Worm (Caenorhabditis elegans) whole organism, early embryonic: Measurements from ENCODE around the gene F58F12.4.

ENCODE experiments used
- B0310.2 ChIP-seq: sonication (generic microtip); optimal IDR thresholded peaks from 2 replicates; lab custom pipeline; 2016; ENCODE audit warnings: mild to moderate bottlenecking, missing genetic modification characterization, missing compliant biosample characterization
- F13C5.2 ChIP-seq: sonication (generic microtip); optimal IDR thresholded peaks from 2 replicates; lab custom pipeline; 2017; ENCODE audit warnings: mild to moderate bottlenecking, missing genetic modification characterization, inconsistent platforms, missing compliant biosample characterization
- aly-1 ChIP-seq: sonication (generic microtip); optimal IDR thresholded peaks from 2 replicates; lab custom pipeline; 2016; ENCODE audit warnings: missing genetic modification characterization, missing compliant biosample characterization
- ama-1 ChIP-seq: fragments of 150-350 bp; optimal IDR thresholded peaks from 2 replicates; lab custom pipeline; 2014
- ceh-13 ChIP-seq: fragments of 200-800 bp; sonication (Bioruptor generic); optimal IDR thresholded peaks from 2 replicates; lab custom pipeline; 2018; ENCODE audit warnings: mild to moderate bottlenecking, missing genetic modification characterization, missing compliant biosample characterization
- ceh-36 ChIP-seq: sonication (generic microtip); optimal IDR thresholded peaks from 2 replicates; lab custom pipeline; 2016; ENCODE audit warnings: missing genetic modification characterization, inconsistent platforms, missing compliant biosample characterization
- ets-7 ChIP-seq: sonication (generic microtip); optimal IDR thresholded peaks from 2 replicates; lab custom pipeline; 2016; ENCODE audit warnings: missing genotype, missing genetic modification characterization, missing compliant biosample characterization
- flt-1 ChIP-seq: fragments of 200-800 bp; sonication (Bioruptor generic); IDR thresholded peaks from 2 replicates; pipeline ENCODE4 v1.3.6; 2022; ENCODE audit warnings: missing genetic modification characterization, missing compliant biosample characterization
- hmbx-1 ChIP-seq: sonication (generic microtip); optimal IDR thresholded peaks from 2 replicates; lab custom pipeline; 2016; ENCODE audit warnings: mild to moderate bottlenecking, missing genetic modification characterization, missing compliant biosample characterization
- hmg-4 ChIP-seq: fragments of 200-800 bp; sonication (Bioruptor generic); optimal IDR thresholded peaks from 2 replicates; lab custom pipeline; 2018; ENCODE audit warnings: mild to moderate bottlenecking, missing genetic modification characterization, missing compliant biosample characterization
- hnd-1 ChIP-seq: sonication (generic microtip); optimal IDR thresholded peaks from 2 replicates; lab custom pipeline; 2016; ENCODE audit warnings: missing genetic modification characterization, missing compliant biosample characterization
- pes-1 ChIP-seq: fragments of 200-800 bp; sonication (Bioruptor generic); IDR thresholded peaks from 2 replicates; pipeline ENCODE4 v1.3.6; 2022; ENCODE audit warnings: missing genetic modification reagents, missing genetic modification characterization, missing compliant biosample characterization
- scrt-1 ChIP-seq: fragments of 200-800 bp; sonication (Bioruptor generic); IDR thresholded peaks from 2 replicates; pipeline ENCODE4 v1.3.6; 2022; ENCODE audit warnings: missing genetic modification characterization, missing compliant biosample characterization
- sea-1 ChIP-seq: fragments of 200-800 bp; sonication (Bioruptor generic); conservative IDR thresholded peaks from 2 replicates; pipeline ENCODE4 v1.3.6; 2022; ENCODE audit warnings: missing genetic modification characterization, missing compliant biosample characterization
- tbx-11 ChIP-seq: fragments of 200-800 bp; sonication (Bioruptor generic); IDR thresholded peaks from 2 replicates; pipeline ENCODE4 v1.3.6; 2022; ENCODE audit warnings: missing genetic modification characterization, missing compliant biosample characterization
- tbx-37 ChIP-seq: fragments of 200-800 bp; sonication (Bioruptor generic); conservative IDR thresholded peaks from 2 replicates; pipeline ENCODE4 v1.3.6; 2022; ENCODE audit warnings: missing genetic modification reagents, missing genetic modification characterization, missing compliant biosample characterization
- tra-4 ChIP-seq: sonication (generic microtip); optimal IDR thresholded peaks from 2 replicates; lab custom pipeline; 2017; ENCODE audit warnings: missing genetic modification characterization, missing compliant biosample characterization

The F58F12.4 gene

ce11 chrII:6345195-6346158, 41.1 kb upstream of the F58F12.4 start, which contains the start of gene C32D5.8:
C32D5.8 (minus strand) TSS chrII:6345964.
- TF ChIP-seq B0310.2 (tag; lab: Kevin White, UChicago) (no peak), ceh-36 (tag; lab: Kevin White, UChicago) (no peak), hmg-4 (GFP tag; lab: Kevin White, UChicago) (no peak), ama-1 (lab: Kevin White, UChicago) (no peak), aly-1 (tag; lab: Kevin White, UChicago) (no peak)

- TF ChIP-seq ceh-36 (tag; lab: Kevin White, UChicago) (peak; percentile 19), hmbx-1 (tag; lab: Kevin White, UChicago) (peak; percentile 18), ceh-13 (no peak)
These were observed 40.0 kb upstream of the F58F12.4 start for ce11 chrII:6346551-6347079.

- TF ChIP-seq ets-7 (tag; lab: Kevin White, UChicago) (no peak), B0310.2 (tag; lab: Kevin White, UChicago) (no peak), F13C5.2 (peak; percentile 20), ama-1 (lab: Kevin White, UChicago) (peak; percentile 23), scrt-1 (GFP tag; lab: Robert Waterston, UW) (no peak), hmg-4 (GFP tag; lab: Kevin White, UChicago) (no peak), sea-1 (0 out of 2 replicates have a peak, but pooled peaks have one; percentile 48)
These were observed 39.0 kb upstream of the F58F12.4 start, which contains the start of gene lgg-1 for ce11 chrII:6347341-6348118. lgg-1 (minus strand) TSS chrII:6347719.

- no peak for TF ChIP-seq hmbx-1 (tag; lab: Kevin White, UChicago)
- no peak for TF ChIP-seq sea-1
- TF ChIP-seq tra-4 (tag; lab: Kevin White, UChicago) = no peak
- TF ChIP-seq F13C5.2 = no peak
- TF ChIP-seq hmg-4 (GFP tag; lab: Kevin White, UChicago) = peak; percentile 34
- TF ChIP-seq ceh-13 = no peak
- peak; percentile 9 for TF ChIP-seq aly-1 (tag; lab: Kevin White, UChicago)
- no peak for TF ChIP-seq tbx-37 (GFP tag; lab: Robert Waterston, UW)
- TF ChIP-seq pes-1 (GFP tag; lab: Robert Waterston, UW) = 0 out of 2 replicates have a peak, but pooled peaks have one; percentile 8
- TF ChIP-seq scrt-1 (GFP tag; lab: Robert Waterston, UW) = no peak
- TF ChIP-seq hnd-1 (tag; lab: Kevin White, UChicago) = peak; percentile 6
- TF ChIP-seq ceh-36 (tag; lab: Kevin White, UChicago) = peak; percentile 35
- 0 out of 2 replicates have a peak, but pooled peaks have one; percentile 51 for TF ChIP-seq flt-1
- no peak for TF ChIP-seq B0310.2 (tag; lab: Kevin White, UChicago)
- no peak for TF ChIP-seq tbx-11 (GFP tag; lab: Robert Waterston, UW)
- TF ChIP-seq ama-1 (lab: Kevin White, UChicago) = no peak
- TF ChIP-seq ets-7 (tag; lab: Kevin White, UChicago) = no peak
These were observed 38.2 kb upstream of the F58F12.4 start for ce11 chrII:6348360-6348759.

DNA sequence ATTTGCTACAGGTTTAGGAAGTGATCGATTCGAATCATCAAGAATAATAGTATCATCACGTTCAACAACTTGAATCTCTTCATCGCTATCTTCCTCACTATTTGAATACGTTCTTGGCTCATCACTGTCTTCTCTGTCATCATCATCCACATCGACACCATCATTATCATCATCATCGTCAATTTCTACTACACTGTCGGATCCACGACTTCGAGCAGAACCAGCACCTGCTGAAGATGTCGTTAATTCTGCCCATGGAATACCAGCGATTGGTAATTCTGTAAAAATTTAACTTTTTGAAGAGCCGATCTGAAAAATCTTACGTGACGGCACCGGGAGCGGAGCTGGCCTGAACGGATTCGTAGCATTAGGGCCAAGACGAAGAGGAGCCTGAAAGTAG, 36.6 kb upstream of the F58F12.4 start:
- no peak for TF ChIP-seq ceh-13
- TF ChIP-seq hnd-1 (tag; lab: Kevin White, UChicago) = no peak
- no peak for TF ChIP-seq flt-1
- TF ChIP-seq tbx-11 (GFP tag; lab: Robert Waterston, UW) = no peak
- no peak for TF ChIP-seq tbx-37 (GFP tag; lab: Robert Waterston, UW)
- TF ChIP-seq aly-1 (tag; lab: Kevin White, UChicago) = no peak
- TF ChIP-seq pes-1 (GFP tag; lab: Robert Waterston, UW) = no peak
- no peak for TF ChIP-seq ceh-36 (tag; lab: Kevin White, UChicago)
- no peak for TF ChIP-seq hmg-4 (GFP tag; lab: Kevin White, UChicago)
- no peak for TF ChIP-seq sea-1
- no peak for TF ChIP-seq B0310.2 (tag; lab: Kevin White, UChicago)
- TF ChIP-seq tra-4 (tag; lab: Kevin White, UChicago) = no peak
- no peak for TF ChIP-seq F13C5.2
- TF ChIP-seq ets-7 (tag; lab: Kevin White, UChicago) = no peak

- no peak for TF ChIP-seq ceh-13
- TF ChIP-seq scrt-1 (GFP tag; lab: Robert Waterston, UW) = no peak
- no peak for TF ChIP-seq ama-1 (lab: Kevin White, UChicago)
- no peak for TF ChIP-seq aly-1 (tag; lab: Kevin White, UChicago)
- no peak for TF ChIP-seq sea-1
- TF ChIP-seq pes-1 (GFP tag; lab: Robert Waterston, UW) = no peak
- TF ChIP-seq B0310.2 (tag; lab: Kevin White, UChicago) = no peak
- no peak for TF ChIP-seq tbx-37 (GFP tag; lab: Robert Waterston, UW)
- no peak for TF ChIP-seq hmbx-1 (tag; lab: Kevin White, UChicago)
- TF ChIP-seq flt-1 = no peak
- no peak for TF ChIP-seq ceh-36 (tag; lab: Kevin White, UChicago)
- TF ChIP-seq F13C5.2 = no peak
- TF ChIP-seq tra-4 (tag; lab: Kevin White, UChicago) = no peak
- TF ChIP-seq hmg-4 (GFP tag; lab: Kevin White, UChicago) = no peak
- TF ChIP-seq tbx-11 (GFP tag; lab: Robert Waterston, UW) = no peak
- TF ChIP-seq ets-7 (tag; lab: Kevin White, UChicago) = no peak
These were observed 34.7 kb upstream of the F58F12.4 start, which contains the start of gene C32D5.10 for ce11 chrII:6351887-6352286. C32D5.10 (minus strand) TSS chrII:6351987.
